Worm (Caenorhabditis elegans): ENCODE data around the gene srx-115.

ce11 chrV:8805047-8805446 lies 33.3 kb downstream of the srx-115 start:
- TF ChIP-seq ama-1 (optimal IDR thresholded peaks at IDR 0.05) (no peak), ama-1 (GFP tag; optimal IDR thresholded peaks at IDR 0.05) (no peak), lag-1 (GFP tag; IDR thresholded peaks at IDR 0.05) (no peak), ceh-79 (tag; optimal IDR thresholded peaks at IDR 0.05) (no peak), hlh-12 (tag; optimal IDR thresholded peaks at IDR 0.05) (no peak), Y95B8A.8 (GFP tag; IDR thresholded peaks at IDR 0.05) (no peak), ceh-27 (GFP tag; optimal IDR thresholded peaks at IDR 0.05) (no peak)

Measured in whole organism, young adult.